Worm (Caenorhabditis elegans) whole organism, L4 larva: Measurements from ENCODE around the gene ZK742.7.

Experiments used
- F37D6.2 ChIP-seq: sonication (generic microtip); optimal IDR thresholded peaks from 2 replicates; lab custom pipeline; 2016; ENCODE audit warnings: mild to moderate bottlenecking, missing genetic modification characterization, missing compliant biosample characterization
- F49E8.2 ChIP-seq: sonication (generic microtip); optimal IDR thresholded peaks from 2 replicates; lab custom pipeline; 2016; ENCODE audit warnings: missing compliant biosample characterization, mild to moderate bottlenecking, missing genetic modification characterization, borderline replicate concordance
- T26A8.4 ChIP-seq: fragments of 200-800 bp; sonication (Bioruptor generic); IDR thresholded peaks from 2 replicates; pipeline ENCODE4 v1.3.6; 2022; ENCODE audit warnings: missing genetic modification characterization, missing compliant biosample characterization
- Y48G9A.11 ChIP-seq: fragments of 200-800 bp; sonication (Bioruptor generic); IDR thresholded peaks from 2 replicates; pipeline ENCODE4 v1.3.6; 2022; ENCODE audit warnings: missing genetic modification reagents, missing genetic modification characterization, missing compliant biosample characterization
- Y75B8A.6 ChIP-seq: fragments of 200-800 bp; sonication (Bioruptor generic); IDR thresholded peaks from 2 replicates; pipeline ENCODE4 v1.3.6; 2022; ENCODE audit warnings: missing genetic modification reagents, missing genetic modification characterization, missing compliant biosample characterization
- aly-2 ChIP-seq: sonication (generic microtip); optimal IDR thresholded peaks from 2 replicates; lab custom pipeline; 2018; ENCODE audit warnings: missing biosample characterization, missing genetic modification characterization
- ama-1 ChIP-seq: fragments of 150-350 bp; optimal IDR thresholded peaks from 2 replicates; lab custom pipeline; 2014; ENCODE audit warnings: inconsistent platforms, mixed read lengths
- ceh-28 ChIP-seq: fragments of 150-350 bp; optimal IDR thresholded peaks from 2 replicates; lab custom pipeline; 2014; ENCODE audit warnings: missing biosample characterization, missing genetic modification reagents, missing genetic modification characterization
- ceh-82 ChIP-seq: sonication (generic microtip); optimal IDR thresholded peaks from 2 replicates; lab custom pipeline; 2017; ENCODE audit warnings: missing biosample characterization, missing genetic modification characterization
- daf-16 ChIP-seq, 3 experiments: sonication (generic microtip); optimal IDR thresholded peaks; 2 replicates each; lab custom pipeline; 2016 to 2017; ENCODE audit warnings: missing genetic modification characterization in 3 of 3, missing genetic modification reagents in 3 of 3, mild to moderate bottlenecking in 2 of 3, missing compliant biosample characterization in 2 of 3, missing biosample characterization in 1 of 3, moderate library complexity in 1 of 3
- daf-19 ChIP-seq: fragments of 200-800 bp; sonication (Bioruptor generic); conservative IDR thresholded peaks from 2 replicates; pipeline ENCODE4 v1.3.6; 2022; ENCODE audit warnings: missing genetic modification characterization, missing compliant biosample characterization
- dmd-6 ChIP-seq: fragments of 200-800 bp; sonication (Bioruptor generic); IDR thresholded peaks from 2 replicates; pipeline ENCODE4 v1.3.6; 2022; ENCODE audit warnings: missing genetic modification reagents, missing genetic modification characterization, missing compliant biosample characterization
- dmd-8 ChIP-seq: fragments of 200-800 bp; sonication (Bioruptor generic); IDR thresholded peaks from 2 replicates; pipeline ENCODE4 v1.3.6; 2022; ENCODE audit warnings: missing genetic modification characterization, missing compliant biosample characterization
- dve-1 ChIP-seq: sonication (generic microtip); optimal IDR thresholded peaks from 2 replicates; lab custom pipeline; 2017; ENCODE audit warnings: antibody characterized with exemption, mild to moderate bottlenecking, missing genetic modification characterization, missing compliant biosample characterization; ENCODE audit not compliant: insufficient read depth
- egl-27 ChIP-seq: sonication (generic microtip); optimal IDR thresholded peaks from 3 replicates; lab custom pipeline; 2017; ENCODE audit warnings: missing biosample characterization, missing genetic modification reagents, missing genetic modification characterization
- fkh-10 ChIP-seq: fragments of 150-350 bp; optimal IDR thresholded peaks from 2 replicates; lab custom pipeline; 2014; ENCODE audit warnings: missing biosample characterization, missing genetic modification reagents, missing genetic modification characterization
- hlh-11 ChIP-seq: fragments of 200-800 bp; sonication (Bioruptor generic); optimal IDR thresholded peaks from 2 replicates; lab custom pipeline; 2018; ENCODE audit warnings: mild to moderate bottlenecking, missing genetic modification characterization, missing compliant biosample characterization
- lin-15B ChIP-seq: fragments of 150-350 bp; sonication (generic microtip); optimal IDR thresholded peaks from 3 replicates; lab custom pipeline; 2014; ENCODE audit warnings: missing biosample characterization, missing genetic modification characterization
- lin-39 ChIP-seq: fragments of 150-350 bp; optimal IDR thresholded peaks from 2 replicates; lab custom pipeline; 2014; ENCODE audit warnings: missing biosample characterization, missing genetic modification reagents, missing genetic modification characterization
- mdt-29 ChIP-seq: fragments of 200-800 bp; sonication (Bioruptor generic); IDR thresholded peaks from 2 replicates; pipeline ENCODE4 v1.3.6; 2022; ENCODE audit warnings: missing genetic modification reagents, missing genetic modification characterization, missing compliant biosample characterization
- mep-1 ChIP-seq: fragments of 150-350 bp; sonication (generic microtip); optimal IDR thresholded peaks from 3 replicates; lab custom pipeline; 2014; ENCODE audit warnings: missing biosample characterization, missing genetic modification characterization
- mxl-3 ChIP-seq: fragments of 200-800 bp; sonication (Bioruptor generic); optimal IDR thresholded peaks from 2 replicates; lab custom pipeline; 2018; ENCODE audit warnings: mild to moderate bottlenecking, missing genetic modification characterization, missing compliant biosample characterization
- nhr-41 ChIP-seq: fragments of 200-800 bp; sonication (Bioruptor generic); IDR thresholded peaks from 2 replicates; pipeline ENCODE4 v1.3.6; 2022; ENCODE audit warnings: missing genetic modification reagents, missing genetic modification characterization, missing compliant biosample characterization
- nhr-42 ChIP-seq: fragments of 200-800 bp; sonication (Bioruptor generic); IDR thresholded peaks from 2 replicates; pipeline ENCODE4 v1.3.6; 2022; ENCODE audit warnings: missing genetic modification characterization, missing compliant biosample characterization
- nhr-76 ChIP-seq: fragments of 150-350 bp; optimal IDR thresholded peaks from 2 replicates; lab custom pipeline; 2014; ENCODE audit warnings: missing biosample characterization, missing genetic modification characterization
- nhr-77 ChIP-seq: fragments of 150-350 bp; optimal IDR thresholded peaks from 2 replicates; lab custom pipeline; 2014; ENCODE audit warnings: missing biosample characterization, missing genetic modification characterization
- pqm-1 ChIP-seq: sonication (generic microtip); optimal IDR thresholded peaks from 2 replicates; lab custom pipeline; 2017; ENCODE audit warnings: missing biosample characterization, missing genetic modification characterization
- saeg-2 ChIP-seq: fragments of 200-800 bp; sonication (Bioruptor generic); IDR thresholded peaks from 2 replicates; pipeline ENCODE4 v1.3.6; 2022; ENCODE audit warnings: missing genetic modification reagents, missing genetic modification characterization, missing compliant biosample characterization
- set-16 ChIP-seq: fragments of 200-800 bp; sonication (Bioruptor generic); IDR thresholded peaks from 2 replicates; pipeline ENCODE4 v1.3.6; 2022; ENCODE audit warnings: missing genetic modification reagents, missing genetic modification characterization, missing compliant biosample characterization
- tra-1 ChIP-seq: fragments of 200-800 bp; sonication (Bioruptor generic); IDR thresholded peaks from 2 replicates; pipeline ENCODE4 v1.3.6; 2022; ENCODE audit warnings: missing genetic modification reagents, missing genetic modification characterization, missing compliant biosample characterization
- unc-130 ChIP-seq: sonication (generic microtip); optimal IDR thresholded peaks from 2 replicates; lab custom pipeline; 2016; ENCODE audit warnings: missing genetic modification reagents, missing genetic modification characterization, missing compliant biosample characterization
- zag-1 ChIP-seq: fragments of 150-350 bp; optimal IDR thresholded peaks from 2 replicates; lab custom pipeline; 2014; ENCODE audit warnings: missing biosample characterization, missing genetic modification characterization
- zfp-3 ChIP-seq: fragments of 200-800 bp; sonication (Bioruptor generic); conservative IDR thresholded peaks from 2 replicates; pipeline ENCODE4 v1.3.6; 2022; ENCODE audit warnings: missing genetic modification reagents, missing genetic modification characterization, missing compliant biosample characterization
- zip-11 ChIP-seq: fragments of 200-800 bp; sonication (Bioruptor generic); IDR thresholded peaks from 2 replicates; pipeline ENCODE4 v1.3.6; 2022; ENCODE audit warnings: missing genetic modification characterization, missing compliant biosample characterization
- ztf-7 ChIP-seq: fragments of 150-350 bp; optimal IDR thresholded peaks from 2 replicates; lab custom pipeline; 2014; ENCODE audit warnings: missing biosample characterization, missing genetic modification characterization

Gene ZK742.7

ce11 chrV:7798079-7798478 lies at the start of gene ZK742.7:
Gene ZK742.7, plus strand, starts transcription at chrV:7798379.
- TF ChIP-seq ceh-82 (tag; lab: Kevin White, UChicago) (no peak), dmd-6 (GFP tag; lab: Robert Waterston, UW) (no peak), Y48G9A.11 (no peak), Y75B8A.6 (GFP tag; lab: Robert Waterston, UW) (no peak), dmd-8 (GFP tag; lab: Robert Waterston, UW) (no peak), ceh-28 (tag; lab: Kevin White, UChicago) (no peak), F49E8.2 (tag; lab: Kevin White, UChicago) (no peak), ama-1 (lab: Kevin White, UChicago) (no peak), nhr-76 (no peak), lin-39 (tag; lab: Kevin White, UChicago) (no peak), mdt-29 (GFP tag; lab: Robert Waterston, UW) (no peak), mxl-3 (no peak), unc-130 (GFP tag; lab: Kevin White, UChicago) (no peak), F37D6.2 (no peak), saeg-2 (GFP tag; lab: Robert Waterston, UW) (no peak), nhr-77 (tag; lab: Kevin White, UChicago) (no peak)

ce11 chrV:7749708-7750107 lies 48.5 kb upstream of the ZK742.7 start:
- TF ChIP-seq zfp-3 (GFP tag; lab: Robert Waterston, UW) = no peak
- no peak for TF ChIP-seq mep-1 (tag; lab: Kevin White, UChicago)
- no peak for TF ChIP-seq lin-15B (tag; lab: Kevin White, UChicago)
- no peak for TF ChIP-seq T26A8.4 (GFP tag; lab: Robert Waterston, UW)
- TF ChIP-seq egl-27 (tag; lab: Kevin White, UChicago) = no peak
- peak; percentile 23 for TF ChIP-seq hlh-11 (tag; lab: Kevin White, UChicago)
- no peak for TF ChIP-seq aly-2 (tag; lab: Kevin White, UChicago)
- TF ChIP-seq daf-16 (GFP tag; optimal IDR thresholded peaks at IDR 0.05; lab: Kevin White, UChicago) = peak in 1 of 2 experiments; percentile 15
- TF ChIP-seq daf-16 (tag; optimal IDR thresholded peaks at IDR 0.05; lab: Kevin White, UChicago) = no peak
- peak; percentile 46; the same call in 1 of the 2 replicates for TF ChIP-seq tra-1 (GFP tag; lab: Robert Waterston, UW)
- no peak for TF ChIP-seq Y75B8A.6 (GFP tag; lab: Robert Waterston, UW)
- no peak for TF ChIP-seq nhr-41 (GFP tag; lab: Robert Waterston, UW)
- TF ChIP-seq dmd-6 (GFP tag; lab: Robert Waterston, UW) = peak; percentile 56
- TF ChIP-seq, all 104 proteins: peak for 4

- TF ChIP-seq zag-1 (tag; lab: Kevin White, UChicago) (no peak), dve-1 (tag; lab: Kevin White, UChicago) (no peak), Y75B8A.6 (GFP tag; lab: Robert Waterston, UW) (no peak), daf-19 (no peak), lin-15B (tag; lab: Kevin White, UChicago) (no peak), fkh-10 (GFP tag; lab: Kevin White, UChicago) (no peak), nhr-42 (GFP tag; lab: Robert Waterston, UW) (no peak), ztf-7 (no peak)
Measured at ce11 chrV:7754557-7754956, 43.6 kb upstream of the ZK742.7 start, which contains the start of gene T05B11.4. Gene T05B11.4, minus strand, starts transcription at chrV:7754657.

- TF ChIP-seq saeg-2 (GFP tag; lab: Robert Waterston, UW) (no peak), pqm-1 (tag; lab: Kevin White, UChicago) (peak; percentile 38), zip-11 (GFP tag; lab: Robert Waterston, UW) (no peak), daf-16 (GFP tag; optimal IDR thresholded peaks at IDR 0.05; lab: Kevin White, UChicago) (no peak), daf-16 (tag; optimal IDR thresholded peaks at IDR 0.05; lab: Kevin White, UChicago) (peak; percentile 56), ama-1 (lab: Kevin White, UChicago) (no peak), mdt-29 (GFP tag; lab: Robert Waterston, UW) (no peak), set-16 (GFP tag; lab: Robert Waterston, UW) (no peak)
Measured at ce11 chrV:7755991-7756390, 42.2 kb upstream of the ZK742.7 start.
